Worm (Caenorhabditis elegans) whole organism, young adult: Measurements from ENCODE around the gene Y57A10C.10.

Experiments
- B0019.2 ChIP-seq: fragments of 200-800 bp; sonication (Bioruptor generic); conservative IDR thresholded peaks from 2 replicates; pipeline ENCODE4 v1.3.6; 2022; ENCODE audit warnings: missing genetic modification reagents, missing genetic modification characterization, missing compliant biosample characterization
- B0336.3 ChIP-seq: fragments of 200-800 bp; sonication (Bioruptor generic); IDR thresholded peaks from 2 replicates; pipeline ENCODE4 v1.3.6; 2022; ENCODE audit warnings: missing genetic modification characterization, missing compliant biosample characterization
- F10E7.11 ChIP-seq: sonication (generic microtip); optimal IDR thresholded peaks from 2 replicates; lab custom pipeline; 2017; ENCODE audit warnings: mild to moderate bottlenecking, missing genetic modification characterization, moderate library complexity, missing compliant biosample characterization
- F22D6.2 ChIP-seq: sonication (generic microtip); optimal IDR thresholded peaks from 2 replicates; lab custom pipeline; 2016; ENCODE audit warnings: mild to moderate bottlenecking, missing genetic modification characterization, missing compliant biosample characterization
- F23B12.7 ChIP-seq: sonication (generic microtip); optimal IDR thresholded peaks from 2 replicates; lab custom pipeline; 2017; ENCODE audit warnings: missing genetic modification characterization, mild to moderate bottlenecking, missing compliant biosample characterization, antibody characterized with exemption, moderate library complexity; ENCODE audit not compliant: insufficient read depth
- F57A8.1 ChIP-seq: fragments of 200-800 bp; sonication (Bioruptor generic); optimal IDR thresholded peaks from 2 replicates; lab custom pipeline; 2018; ENCODE audit warnings: mild to moderate bottlenecking, missing genetic modification characterization, moderate library complexity, missing compliant biosample characterization
- K12H6.12 ChIP-seq: fragments of 200-800 bp; sonication (Bioruptor generic); optimal IDR thresholded peaks from 2 replicates; lab custom pipeline; 2018; ENCODE audit warnings: mild to moderate bottlenecking, missing genetic modification characterization, missing compliant biosample characterization
- T07F8.4 ChIP-seq: sonication (generic microtip); optimal IDR thresholded peaks from 2 replicates; lab custom pipeline; 2016; ENCODE audit warnings: mild to moderate bottlenecking, missing genetic modification characterization, moderate library complexity, missing compliant biosample characterization
- T26A5.8 ChIP-seq: sonication (generic microtip); optimal IDR thresholded peaks from 2 replicates; lab custom pipeline; 2016; ENCODE audit warnings: missing genetic modification characterization, missing compliant biosample characterization
- Y53G8AR.9 ChIP-seq: fragments of 200-800 bp; sonication (Bioruptor generic); conservative IDR thresholded peaks from 2 replicates; pipeline ENCODE4 v1.3.6; 2022; ENCODE audit warnings: missing genetic modification reagents, missing genetic modification characterization, missing compliant biosample characterization
- ama-1 ChIP-seq, 3 experiments: fragments of 150-350 bp in 1 of 3; sonication (generic microtip) in 2 of 3; optimal IDR thresholded peaks; 2 replicates each; lab custom pipeline; 2014 to 2018; ENCODE audit warnings: missing biosample characterization in 2 of 3, missing genetic modification characterization in 2 of 3, missing genetic modification reagents in 2 of 3
- aptf-2 ChIP-seq: fragments of 200-800 bp; sonication (Bioruptor generic); conservative IDR thresholded peaks from 2 replicates; pipeline ENCODE4 v1.3.6; 2022; ENCODE audit warnings: missing genetic modification reagents, missing genetic modification characterization, missing compliant biosample characterization
- aptf-3 ChIP-seq: fragments of 200-800 bp; sonication (Bioruptor generic); IDR thresholded peaks from 2 replicates; pipeline ENCODE4 v1.3.6; 2022; ENCODE audit warnings: missing genetic modification characterization, missing compliant biosample characterization
- ceh-27 ChIP-seq: fragments of 200-800 bp; sonication (Bioruptor generic); optimal IDR thresholded peaks from 2 replicates; lab custom pipeline; 2018; ENCODE audit warnings: mild to moderate bottlenecking, missing genetic modification characterization, moderate library complexity, missing compliant biosample characterization
- ceh-40 ChIP-seq: fragments of 200-800 bp; sonication (Bioruptor generic); IDR thresholded peaks from 2 replicates; pipeline ENCODE4 v1.3.6; 2022; ENCODE audit warnings: missing genetic modification characterization, missing compliant biosample characterization
- dpff-1 ChIP-seq: sonication (generic microtip); optimal IDR thresholded peaks from 2 replicates; lab custom pipeline; 2017; ENCODE audit warnings: mild to moderate bottlenecking, missing genetic modification characterization, missing compliant biosample characterization
- egl-44 ChIP-seq: fragments of 200-800 bp; sonication (Bioruptor generic); IDR thresholded peaks from 2 replicates; pipeline ENCODE4 v1.3.6; 2022; ENCODE audit warnings: missing genetic modification reagents, missing genetic modification characterization, missing compliant biosample characterization
- gei-17 ChIP-seq: fragments of 200-800 bp; sonication (Bioruptor generic); optimal IDR thresholded peaks from 2 replicates; lab custom pipeline; 2018; ENCODE audit warnings: mild to moderate bottlenecking, missing genetic modification characterization, missing compliant biosample characterization
- hlh-12 ChIP-seq: sonication (generic microtip); optimal IDR thresholded peaks from 2 replicates; lab custom pipeline; 2016; ENCODE audit warnings: missing genetic modification characterization, missing compliant biosample characterization
- hlh-26 ChIP-seq: fragments of 200-800 bp; sonication (Bioruptor generic); conservative IDR thresholded peaks from 2 replicates; pipeline ENCODE4 v1.3.6; 2022; ENCODE audit warnings: missing genetic modification reagents, missing genetic modification characterization, missing compliant biosample characterization
- hmg-1.2 ChIP-seq: fragments of 200-800 bp; sonication (Bioruptor generic); IDR thresholded peaks from 2 replicates; pipeline ENCODE4 v1.3.6; 2022; ENCODE audit warnings: missing genetic modification reagents, missing genetic modification characterization, missing compliant biosample characterization
- lin-54 ChIP-seq: fragments of 200-800 bp; sonication (Bioruptor generic); optimal IDR thresholded peaks from 2 replicates; lab custom pipeline; 2018; ENCODE audit warnings: mild to moderate bottlenecking, missing genetic modification characterization, missing compliant biosample characterization
- madf-10 ChIP-seq: sonication (generic microtip); optimal IDR thresholded peaks from 2 replicates; lab custom pipeline; 2016; ENCODE audit warnings: mild to moderate bottlenecking, missing genetic modification characterization, missing compliant biosample characterization
- madf-6 ChIP-seq: fragments of 200-800 bp; sonication (Bioruptor generic); IDR thresholded peaks from 2 replicates; pipeline ENCODE4 v1.3.6; 2022; ENCODE audit warnings: missing genetic modification reagents, missing genetic modification characterization, missing compliant biosample characterization
- mel-28 ChIP-seq: sonication (generic microtip); optimal IDR thresholded peaks from 2 replicates; lab custom pipeline; 2016; ENCODE audit warnings: borderline replicate concordance, mild to moderate bottlenecking, missing genetic modification characterization, missing compliant biosample characterization
- nfya-2 ChIP-seq: fragments of 200-800 bp; sonication (Bioruptor generic); IDR thresholded peaks from 2 replicates; pipeline ENCODE4 v1.3.6; 2022; ENCODE audit warnings: missing genetic modification reagents, missing genetic modification characterization, missing compliant biosample characterization
- nfyb-1 ChIP-seq: fragments of 200-800 bp; sonication (Bioruptor generic); IDR thresholded peaks from 2 replicates; pipeline ENCODE4 v1.3.6; 2022; ENCODE audit warnings: missing genetic modification reagents, missing genetic modification characterization, missing compliant biosample characterization
- nhr-80 ChIP-seq: sonication (generic microtip); optimal IDR thresholded peaks from 2 replicates; lab custom pipeline; 2016; ENCODE audit warnings: missing genetic modification characterization, missing compliant biosample characterization
- pbrm-1 ChIP-seq: fragments of 200-800 bp; sonication (Bioruptor generic); IDR thresholded peaks from 2 replicates; pipeline ENCODE4 v1.3.6; 2022; ENCODE audit warnings: missing genetic modification reagents, missing genetic modification characterization, missing compliant biosample characterization
- sea-2 ChIP-seq: fragments of 200-800 bp; sonication (Bioruptor generic); IDR thresholded peaks from 2 replicates; pipeline ENCODE4 v1.3.6; 2022; ENCODE audit warnings: missing genetic modification characterization, missing compliant biosample characterization
- snpc-4 ChIP-seq, 5 experiments: fragments of 150-350 bp in 1 of 5; sonication (generic microtip) in 4 of 5; optimal IDR thresholded peaks; 2 replicates each; lab custom pipeline; 2014 to 2018; ENCODE audit warnings: missing genetic modification characterization in 5 of 5, missing biosample characterization in 3 of 5, antibody characterized with exemption in 2 of 5, mild to moderate bottlenecking in 2 of 5, missing compliant biosample characterization in 2 of 5, missing genotype in 2 of 5, moderate library complexity in 2 of 5, missing genetic modification reagents in 1 of 5
- tbx-9 ChIP-seq: sonication (generic microtip); optimal IDR thresholded peaks from 2 replicates; lab custom pipeline; 2016; ENCODE audit warnings: borderline replicate concordance, missing genetic modification characterization, inconsistent platforms, missing compliant biosample characterization
- tlf-1 ChIP-seq: fragments of 200-800 bp; sonication (Bioruptor generic); optimal IDR thresholded peaks from 2 replicates; lab custom pipeline; 2018; ENCODE audit warnings: mild to moderate bottlenecking, missing genetic modification characterization, missing compliant biosample characterization
- xnd-1 ChIP-seq: sonication (generic microtip); optimal IDR thresholded peaks from 2 replicates; lab custom pipeline; 2016; ENCODE audit warnings: missing genotype, missing genetic modification reagents, missing genetic modification characterization, missing compliant biosample characterization
- ztf-26 ChIP-seq: sonication (generic microtip); optimal IDR thresholded peaks from 2 replicates; lab custom pipeline; 2017; ENCODE audit warnings: missing genetic modification characterization, missing compliant biosample characterization
- ztf-28 ChIP-seq: fragments of 200-800 bp; sonication (Bioruptor generic); IDR thresholded peaks from 2 replicates; pipeline ENCODE4 v1.3.6; 2022; ENCODE audit warnings: missing genetic modification reagents, missing genetic modification characterization, missing compliant biosample characterization
- ztf-6 ChIP-seq: fragments of 200-800 bp; sonication (Bioruptor generic); IDR thresholded peaks from 2 replicates; pipeline ENCODE4 v1.3.6; 2022; ENCODE audit warnings: missing genetic modification reagents, missing genetic modification characterization, missing compliant biosample characterization

The Y57A10C.10 gene

DNA sequence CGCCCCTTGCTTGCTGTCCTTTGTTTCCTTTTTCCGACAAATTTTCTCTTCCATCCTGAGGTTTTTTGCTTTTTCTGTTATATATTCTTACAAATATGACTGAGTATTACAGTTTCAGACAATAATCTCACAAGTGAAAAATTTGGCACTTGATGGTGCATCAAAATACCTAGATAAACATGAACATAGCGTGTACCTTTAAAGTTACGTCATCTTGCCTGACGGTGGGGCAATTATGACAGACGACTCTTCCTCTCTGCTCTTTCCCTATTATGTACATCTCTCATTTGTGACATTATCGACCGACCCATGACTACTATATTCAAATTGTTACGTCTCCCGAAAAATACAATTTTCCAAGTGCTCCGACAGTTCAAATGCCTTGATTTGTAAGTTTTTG is 41.6 kb upstream of the Y57A10C.10 start, which contains the start of gene fbxb-102:
Gene fbxb-102, plus strand, starts transcription at position 301 of the 400 bp plus-strand sequence.
- TF ChIP-seq ceh-27 (GFP tag; lab: Kevin White, UChicago) (no peak), F23B12.7 (tag; lab: Kevin White, UChicago) (no peak), ztf-28 (GFP tag; lab: Robert Waterston, UW) (no peak), nhr-80 (tag; lab: Kevin White, UChicago) (no peak), ceh-40 (GFP tag; lab: Robert Waterston, UW) (no peak), F22D6.2 (tag; lab: Kevin White, UChicago) (no peak), ztf-6 (no peak), tlf-1 (GFP tag; lab: Kevin White, UChicago) (no peak), nfyb-1 (GFP tag; lab: Robert Waterston, UW) (no peak), madf-6 (GFP tag; lab: Robert Waterston, UW) (no peak), hlh-12 (no peak), ama-1 (optimal IDR thresholded peaks at IDR 0.05; lab: Kevin White, UChicago) (no peak), ama-1 (GFP tag; optimal IDR thresholded peaks at IDR 0.05; lab: Kevin White, UChicago) (no peak), F10E7.11 (tag; lab: Kevin White, UChicago) (no peak), pbrm-1 (no peak), nfya-2 (GFP tag; lab: Robert Waterston, UW) (no peak), hlh-26 (GFP tag; lab: Robert Waterston, UW) (no peak), lin-54 (GFP tag; lab: Kevin White, UChicago) (no peak), Y53G8AR.9 (GFP tag; lab: Robert Waterston, UW) (no peak)

DNA sequence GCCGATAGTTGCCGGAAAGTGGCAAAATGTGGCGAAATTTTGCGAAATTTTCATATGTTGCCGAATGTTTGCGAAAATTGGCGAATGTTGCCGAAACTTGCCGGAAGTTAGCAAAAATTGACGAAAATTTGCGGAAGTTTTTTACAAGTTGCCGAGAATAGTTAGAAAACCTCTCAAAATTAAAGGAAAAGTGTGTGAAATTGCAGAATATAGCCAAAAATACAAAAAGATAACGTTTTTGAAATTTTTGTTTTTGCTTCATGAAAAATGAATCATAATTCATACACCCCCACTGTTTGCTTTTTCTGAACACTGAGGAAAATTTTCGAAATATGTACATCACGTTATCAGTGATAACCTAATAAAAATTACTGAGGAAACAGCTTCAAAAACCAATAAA is 40.6 kb upstream of the Y57A10C.10 start:
- TF ChIP-seq ztf-28 (GFP tag; lab: Robert Waterston, UW) (no peak), snpc-4 (GFP tag; optimal IDR thresholded peaks at IDR 0.05; lab: Kevin White, UChicago) (no peak), snpc-4 (tag; optimal IDR thresholded peaks at IDR 0.05; lab: Kevin White, UChicago) (no peak), mel-28 (tag; lab: Kevin White, UChicago) (no peak), madf-6 (GFP tag; lab: Robert Waterston, UW) (no peak), hmg-1.2 (GFP tag; lab: Robert Waterston, UW) (no peak), aptf-2 (GFP tag; lab: Robert Waterston, UW) (no peak), ztf-26 (tag; lab: Kevin White, UChicago) (no peak), K12H6.12 (tag; lab: Kevin White, UChicago) (no peak), T26A5.8 (tag; lab: Kevin White, UChicago) (no peak)
- TF ChIP-seq, all 124 proteins: peak for 0

DNA sequence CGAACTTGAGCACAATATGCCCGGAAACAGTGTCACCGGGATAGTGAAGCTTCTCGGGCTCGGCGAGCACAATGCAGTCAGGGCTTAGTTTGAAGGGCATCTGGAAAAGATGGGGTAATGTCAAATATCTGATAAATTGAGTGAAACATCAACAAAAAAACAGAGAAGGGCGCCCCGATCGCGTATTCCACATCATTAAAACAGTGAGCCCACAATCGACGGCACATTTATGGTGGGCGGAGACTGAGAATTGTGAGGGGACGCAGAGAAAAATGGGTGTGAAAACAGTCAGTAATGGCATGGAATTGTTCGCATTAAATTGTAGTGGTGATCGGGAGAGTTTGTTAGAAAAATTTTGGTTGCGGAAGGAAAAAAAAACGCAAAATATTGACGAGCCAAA is 39.7 kb upstream of the Y57A10C.10 start, which contains the start of gene arrd-9:
Gene arrd-9, minus strand, starts transcription at position 101 of the 400 bp plus-strand sequence.
- TF ChIP-seq aptf-3 (GFP tag; lab: Robert Waterston, UW) (no peak), madf-10 (no peak), K12H6.12 (tag; lab: Kevin White, UChicago) (no peak), F57A8.1 (GFP tag; lab: Kevin White, UChicago) (no peak)

DNA sequence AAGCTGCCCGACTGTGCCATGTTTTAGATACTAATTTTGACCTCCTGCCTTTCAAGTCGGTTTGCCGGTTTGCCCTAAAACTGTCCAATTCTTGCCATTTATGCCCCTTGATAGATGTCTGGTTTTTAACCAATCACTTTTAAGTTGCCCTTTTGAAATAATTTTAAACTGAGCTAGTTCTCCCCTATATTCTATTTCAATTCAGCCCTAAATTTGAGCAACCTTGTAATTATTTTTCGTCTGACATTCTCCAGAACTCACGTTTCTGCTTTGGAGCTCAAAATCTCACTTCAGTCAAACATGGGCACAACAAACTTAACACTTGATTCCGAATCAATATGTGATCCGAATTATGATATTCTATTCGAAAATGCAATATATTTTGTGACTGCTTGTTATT is 32.3 kb upstream of the Y57A10C.10 start, which contains the start of gene srg-17:
Gene srg-17, plus strand, starts transcription at position 301 of the 400 bp plus-strand sequence.
- TF ChIP-seq B0336.3 (GFP tag; lab: Robert Waterston, UW) (no peak), nfya-2 (GFP tag; lab: Robert Waterston, UW) (no peak), xnd-1 (no peak), B0019.2 (no peak), gei-17 (GFP tag; lab: Kevin White, UChicago) (no peak), dpff-1 (tag; lab: Kevin White, UChicago) (no peak), egl-44 (GFP tag; lab: Robert Waterston, UW) (no peak), ceh-27 (GFP tag; lab: Kevin White, UChicago) (no peak), T07F8.4 (tag; lab: Kevin White, UChicago) (no peak), tbx-9 (tag; lab: Kevin White, UChicago) (no peak), sea-2 (GFP tag; lab: Robert Waterston, UW) (no peak)
